Fruit fly (Drosophila melanogaster) Kc167 (cell line): ENCODE results near the gene Osi3.

ENCODE experiments used
- Myc ChIP-seq: fragments of >200 bp; optimal IDR thresholded peaks from 2 replicates; lab custom pipeline; 2017; ENCODE audit warnings: missing external identifiers
- Sin3A ChIP-seq: fragments of >200 bp; optimal IDR thresholded peaks from 2 replicates; lab custom pipeline; 2018; ENCODE audit warnings: missing external identifiers
- h ChIP-seq: fragments of >200 bp; optimal IDR thresholded peaks from 3 replicates; lab custom pipeline; 2018; ENCODE audit warnings: missing external identifiers
- insv ChIP-seq: fragments of >200 bp; optimal IDR thresholded peaks from 3 replicates; lab custom pipeline; 2018; ENCODE audit warnings: missing external identifiers
- psq ChIP-seq: fragments of >200 bp; optimal IDR thresholded peaks from 2 replicates; lab custom pipeline; 2017; ENCODE audit warnings: missing external identifiers
- ttk ChIP-seq: sonication (Bioruptor generic); optimal IDR thresholded peaks from 2 replicates; lab custom pipeline; 2017; ENCODE audit warnings: missing external identifiers

DNA sequence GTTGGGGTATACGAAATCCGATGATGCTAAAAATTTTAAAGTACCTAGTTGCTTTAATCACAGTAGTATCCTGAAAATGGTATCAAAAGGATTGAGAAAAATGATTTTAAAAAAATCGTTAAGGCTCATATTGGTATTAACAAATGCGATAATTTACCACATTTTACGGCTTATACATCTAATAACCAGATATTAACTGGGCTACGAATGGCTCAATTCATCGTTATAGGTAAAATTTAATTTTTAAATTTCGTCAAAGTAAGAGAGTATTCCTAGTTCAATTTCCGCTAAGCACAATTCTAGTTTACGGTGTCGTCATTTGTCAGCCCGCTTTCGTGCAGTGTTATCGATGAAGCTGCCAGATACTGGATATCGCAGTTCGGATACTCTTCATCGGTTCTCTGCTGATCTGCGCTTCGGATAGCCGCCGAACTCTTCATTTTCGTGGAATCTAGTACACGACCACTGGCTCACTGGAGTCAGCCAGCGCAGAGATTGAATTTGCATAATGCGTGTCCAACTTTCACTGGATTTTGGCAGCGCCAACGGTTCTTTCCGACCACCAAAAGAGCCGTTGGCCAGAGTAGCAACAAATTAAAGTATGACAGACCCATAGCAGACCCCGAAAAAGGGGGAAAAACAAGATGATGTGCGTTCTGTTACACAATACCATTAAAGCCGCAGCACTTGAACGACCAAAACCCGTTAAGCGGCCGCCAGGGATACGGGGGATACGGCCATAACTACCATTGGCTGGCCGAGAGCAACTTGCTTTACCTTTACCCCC lies 13.6 kb downstream of the Osi3 start:
- TF ChIP-seq Sin3A (lab: Kevin White, UChicago) (no peak), psq (lab: Kevin White, UChicago) (no peak), Myc (lab: Kevin White, UChicago) (no peak), h (lab: Kevin White, UChicago) (no peak), ttk (lab: Kevin White, UChicago) (no peak), insv (no peak)
